Worm (Caenorhabditis elegans) whole organism, midembryonic: Measurements from ENCODE around the gene K12D9.1.

Experiments used
- T22C8.4 ChIP-seq: fragments of 200-800 bp; sonication (Bioruptor generic); IDR thresholded peaks from 2 replicates; pipeline ENCODE4 v1.3.6; 2022; ENCODE audit warnings: missing genetic modification characterization, missing compliant biosample characterization
- cog-1 ChIP-seq: sonication (generic microtip); optimal IDR thresholded peaks from 2 replicates; lab custom pipeline; 2016; ENCODE audit warnings: missing genetic modification characterization, missing compliant biosample characterization
- flt-1 ChIP-seq: fragments of 200-800 bp; sonication (Bioruptor generic); IDR thresholded peaks from 2 replicates; pipeline ENCODE4 v1.3.6; 2022; ENCODE audit warnings: missing genetic modification characterization, missing compliant biosample characterization
- klf-2 ChIP-seq: fragments of 200-800 bp; sonication (Bioruptor generic); conservative IDR thresholded peaks from 2 replicates; pipeline ENCODE4 v1.3.6; 2022; ENCODE audit warnings: missing genetic modification reagents, missing genetic modification characterization, missing compliant biosample characterization
- med-1 ChIP-seq: sonication (generic microtip); optimal IDR thresholded peaks from 2 replicates; lab custom pipeline; 2017; ENCODE audit warnings: missing genetic modification characterization, mild to moderate bottlenecking, missing compliant biosample characterization, antibody characterized with exemption, missing genetic modification reagents; ENCODE audit not compliant: insufficient read depth
- ztf-23 ChIP-seq: fragments of 200-800 bp; sonication (Bioruptor generic); IDR thresholded peaks from 2 replicates; pipeline ENCODE4 v1.3.6; 2022; ENCODE audit warnings: missing genetic modification reagents, missing genetic modification characterization, missing compliant biosample characterization
- ztf-29 ChIP-seq: fragments of 200-800 bp; sonication (Bioruptor generic); IDR thresholded peaks from 2 replicates; pipeline ENCODE4 v1.3.6; 2022; ENCODE audit warnings: missing genetic modification reagents, missing genetic modification characterization, missing compliant biosample characterization

DNA sequence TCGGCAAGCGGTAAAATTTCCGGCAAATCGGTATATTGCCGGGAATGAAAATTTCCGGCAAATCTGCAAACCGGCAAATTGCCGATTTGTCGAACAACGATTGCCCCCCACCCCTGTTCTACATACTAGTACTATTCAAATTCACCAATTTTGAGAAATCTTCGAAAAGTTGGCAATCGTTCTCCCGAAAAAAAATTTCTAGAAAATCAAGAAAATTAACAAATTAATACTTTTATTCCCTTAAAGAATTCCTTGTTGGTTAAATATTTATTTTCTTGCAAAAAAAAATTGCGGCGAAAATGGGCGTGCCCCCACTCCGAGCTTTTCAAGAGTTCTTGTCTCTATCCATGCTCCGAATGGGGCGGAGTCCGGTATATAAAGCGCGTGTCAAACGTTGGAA is 40.0 kb downstream of the K12D9.1 start, which contains the start of gene C50H11.8:
- TF ChIP-seq ztf-29 (no peak), med-1 (GFP tag; lab: Kevin White, UChicago) (no peak), klf-2 (GFP tag; lab: Robert Waterston, UW) (no peak), flt-1 (GFP tag; lab: Robert Waterston, UW) (no peak), T22C8.4 (GFP tag; lab: Robert Waterston, UW) (no peak), cog-1 (tag; lab: Kevin White, UChicago) (no peak), ztf-23 (GFP tag; lab: Robert Waterston, UW) (no peak)
